Worm (Caenorhabditis elegans) whole organism, late embryonic: Measurements from ENCODE around the gene H35N09.2.

ENCODE experiments used
- C38D4.7 ChIP-seq: fragments of 200-800 bp; sonication (Bioruptor generic); optimal IDR thresholded peaks from 2 replicates; lab custom pipeline; 2018; ENCODE audit warnings: mild to moderate bottlenecking, missing genetic modification characterization, moderate library complexity, missing compliant biosample characterization
- K02D7.2 ChIP-seq: sonication (generic microtip); optimal IDR thresholded peaks from 2 replicates; lab custom pipeline; 2017; ENCODE audit warnings: mild to moderate bottlenecking, missing genetic modification characterization, missing compliant biosample characterization
- K09A11.1 ChIP-seq: sonication (generic microtip); optimal IDR thresholded peaks from 2 replicates; lab custom pipeline; 2017; ENCODE audit warnings: antibody characterized with exemption, mild to moderate bottlenecking, missing genetic modification characterization, missing compliant biosample characterization; ENCODE audit not compliant: insufficient read depth
- ahr-1 ChIP-seq: sonication (generic microtip); optimal IDR thresholded peaks from 2 replicates; lab custom pipeline; 2016; ENCODE audit warnings: missing genetic modification characterization, missing compliant biosample characterization
- ama-1 ChIP-seq: fragments of 150-350 bp; optimal IDR thresholded peaks from 2 replicates; lab custom pipeline; 2014
- ceh-22 ChIP-seq: sonication (generic microtip); optimal IDR thresholded peaks from 2 replicates; lab custom pipeline; 2017; ENCODE audit warnings: missing biosample characterization, missing genetic modification characterization
- ceh-30 ChIP-seq: fragments of 150-350 bp; optimal IDR thresholded peaks from 2 replicates; lab custom pipeline; 2014; ENCODE audit warnings: missing biosample characterization, missing genetic modification characterization
- ceh-31 ChIP-seq: sonication (generic microtip); optimal IDR thresholded peaks from 2 replicates; lab custom pipeline; 2016; ENCODE audit warnings: missing genetic modification characterization, missing compliant biosample characterization
- ceh-34 ChIP-seq: sonication (generic microtip); optimal IDR thresholded peaks from 2 replicates; lab custom pipeline; 2016; ENCODE audit warnings: mild to moderate bottlenecking, missing genetic modification characterization, missing compliant biosample characterization
- ceh-45 ChIP-seq: fragments of 200-800 bp; sonication (Bioruptor generic); IDR thresholded peaks from 2 replicates; pipeline ENCODE4 v1.3.6; 2022; ENCODE audit warnings: missing genetic modification reagents, missing genetic modification characterization, missing compliant biosample characterization
- ceh-48 ChIP-seq: sonication (generic microtip); optimal IDR thresholded peaks from 2 replicates; lab custom pipeline; 2016; ENCODE audit warnings: missing genetic modification characterization, inconsistent platforms, missing compliant biosample characterization
- ceh-9 ChIP-seq: sonication (generic microtip); optimal IDR thresholded peaks from 2 replicates; lab custom pipeline; 2016; ENCODE audit warnings: mild to moderate bottlenecking, missing genetic modification characterization, inconsistent platforms, missing compliant biosample characterization
- che-1 ChIP-seq: sonication (generic microtip); optimal IDR thresholded peaks from 2 replicates; lab custom pipeline; 2016; ENCODE audit warnings: mild to moderate bottlenecking, missing genetic modification characterization, missing compliant biosample characterization
- elt-2 ChIP-seq: sonication (generic microtip); optimal IDR thresholded peaks from 2 replicates; lab custom pipeline; 2016; ENCODE audit warnings: missing genetic modification reagents, missing genetic modification characterization, missing compliant biosample characterization
- elt-4 ChIP-seq: sonication (generic microtip); optimal IDR thresholded peaks from 2 replicates; lab custom pipeline; 2016; ENCODE audit warnings: missing genetic modification characterization, missing compliant biosample characterization
- ets-4 ChIP-seq: sonication (generic microtip); optimal IDR thresholded peaks from 2 replicates; lab custom pipeline; 2016; ENCODE audit warnings: missing genetic modification characterization, missing compliant biosample characterization
- eyg-1 ChIP-seq: sonication (generic microtip); optimal IDR thresholded peaks from 2 replicates; lab custom pipeline; 2016; ENCODE audit warnings: missing genotype, missing genetic modification characterization, missing compliant biosample characterization
- fax-1 ChIP-seq: sonication (generic microtip); optimal IDR thresholded peaks from 2 replicates; lab custom pipeline; 2016; ENCODE audit warnings: missing genotype, missing genetic modification characterization, missing compliant biosample characterization
- fkh-10 ChIP-seq: fragments of 150-350 bp; optimal IDR thresholded peaks from 2 replicates; lab custom pipeline; 2014; ENCODE audit warnings: missing biosample characterization, missing genetic modification reagents, missing genetic modification characterization
- fkh-6 ChIP-seq: sonication (generic microtip); optimal IDR thresholded peaks from 2 replicates; lab custom pipeline; 2016; ENCODE audit warnings: missing genetic modification characterization, missing compliant biosample characterization
- gmeb-2 ChIP-seq: sonication (generic microtip); optimal IDR thresholded peaks from 2 replicates; lab custom pipeline; 2016; ENCODE audit warnings: missing genetic modification characterization, inconsistent platforms, missing compliant biosample characterization
- hlh-13 ChIP-seq: fragments of 200-800 bp; sonication (Bioruptor generic); optimal IDR thresholded peaks from 2 replicates; lab custom pipeline; 2018; ENCODE audit warnings: mild to moderate bottlenecking, missing genetic modification characterization, missing compliant biosample characterization
- hlh-30 ChIP-seq: sonication (generic microtip); optimal IDR thresholded peaks from 2 replicates; lab custom pipeline; 2017; ENCODE audit warnings: antibody characterized with exemption, missing genetic modification characterization, missing compliant biosample characterization; ENCODE audit not compliant: insufficient read depth
- hlh-8 ChIP-seq: sonication (generic microtip); optimal IDR thresholded peaks from 2 replicates; lab custom pipeline; 2016; ENCODE audit warnings: missing genotype, missing genetic modification characterization, missing compliant biosample characterization
- madf-2 ChIP-seq: sonication (generic microtip); optimal IDR thresholded peaks from 2 replicates; lab custom pipeline; 2017; ENCODE audit warnings: missing genetic modification characterization, missing compliant biosample characterization
- mec-3 ChIP-seq: sonication (generic microtip); optimal IDR thresholded peaks from 2 replicates; lab custom pipeline; 2016; ENCODE audit warnings: borderline replicate concordance, missing genetic modification characterization, missing compliant biosample characterization
- nfya-1 ChIP-seq: sonication (generic microtip); optimal IDR thresholded peaks from 2 replicates; lab custom pipeline; 2017; ENCODE audit warnings: missing genetic modification characterization, mild to moderate bottlenecking, missing compliant biosample characterization, antibody characterized with exemption, moderate library complexity
- nhr-11 ChIP-seq: fragments of 150-350 bp; optimal IDR thresholded peaks from 2 replicates; lab custom pipeline; 2014; ENCODE audit warnings: missing biosample characterization, missing genetic modification characterization
- npax-4 ChIP-seq: sonication (generic microtip); optimal IDR thresholded peaks from 2 replicates; lab custom pipeline; 2016; ENCODE audit warnings: missing genetic modification characterization, missing compliant biosample characterization
- odd-2 ChIP-seq: sonication (generic microtip); optimal IDR thresholded peaks from 2 replicates; lab custom pipeline; 2017; ENCODE audit warnings: antibody characterized with exemption, mild to moderate bottlenecking, missing genetic modification characterization, missing compliant biosample characterization
- pat-9 ChIP-seq: fragments of 200-800 bp; sonication (Bioruptor generic); optimal IDR thresholded peaks from 2 replicates; lab custom pipeline; 2018; ENCODE audit warnings: mild to moderate bottlenecking, missing genetic modification characterization, moderate library complexity, missing compliant biosample characterization
- pax-1 ChIP-seq: fragments of 150-350 bp; optimal IDR thresholded peaks from 2 replicates; lab custom pipeline; 2014; ENCODE audit warnings: missing biosample characterization, missing genetic modification characterization
- pha-4 ChIP-seq: fragments of 150-350 bp; optimal IDR thresholded peaks from 2 replicates; lab custom pipeline; 2018; ENCODE audit warnings: missing biosample characterization, missing genetic modification reagents, missing genetic modification characterization
- ref-2 ChIP-seq: sonication (generic microtip); optimal IDR thresholded peaks from 2 replicates; lab custom pipeline; 2016; ENCODE audit warnings: missing genetic modification characterization, missing compliant biosample characterization
- rnt-1 ChIP-seq: sonication (generic microtip); optimal IDR thresholded peaks from 2 replicates; lab custom pipeline; 2016; ENCODE audit warnings: missing genetic modification characterization, missing compliant biosample characterization
- sdc-2 ChIP-seq: sonication (generic microtip); optimal IDR thresholded peaks from 2 replicates; lab custom pipeline; 2016; ENCODE audit warnings: missing genotype, missing genetic modification characterization, missing compliant biosample characterization
- sox-2 ChIP-seq: fragments of 200-800 bp; sonication (Bioruptor generic); IDR thresholded peaks from 2 replicates; pipeline ENCODE4 v1.3.6; 2022; ENCODE audit warnings: missing genetic modification reagents, missing genetic modification characterization, missing compliant biosample characterization
- sox-4 ChIP-seq: sonication (generic microtip); optimal IDR thresholded peaks from 2 replicates; lab custom pipeline; 2017; ENCODE audit warnings: mild to moderate bottlenecking, missing genetic modification characterization, inconsistent platforms, missing compliant biosample characterization
- syd-9 ChIP-seq: sonication (generic microtip); optimal IDR thresholded peaks from 2 replicates; lab custom pipeline; 2016; ENCODE audit warnings: mild to moderate bottlenecking, missing genetic modification characterization, moderate library complexity, missing compliant biosample characterization
- tbx-2 ChIP-seq: sonication (generic microtip); optimal IDR thresholded peaks from 2 replicates; lab custom pipeline; 2016; ENCODE audit warnings: missing genetic modification characterization, missing compliant biosample characterization
- tbx-7 ChIP-seq: sonication (generic microtip); optimal IDR thresholded peaks from 2 replicates; lab custom pipeline; 2016; ENCODE audit warnings: missing genotype, missing genetic modification characterization, missing compliant biosample characterization
- unc-42 ChIP-seq: sonication (generic microtip); optimal IDR thresholded peaks from 2 replicates; lab custom pipeline; 2016; ENCODE audit warnings: missing genotype, missing genetic modification characterization, missing compliant biosample characterization
- unc-55 ChIP-seq: sonication (generic microtip); optimal IDR thresholded peaks from 2 replicates; lab custom pipeline; 2017; ENCODE audit warnings: missing biosample characterization, missing genetic modification reagents, missing genetic modification characterization
- unc-86 ChIP-seq: sonication (generic microtip); optimal IDR thresholded peaks from 2 replicates; lab custom pipeline; 2016; ENCODE audit warnings: missing genetic modification characterization, missing compliant biosample characterization
- ztf-16 ChIP-seq: sonication (generic microtip); optimal IDR thresholded peaks from 2 replicates; lab custom pipeline; 2017; ENCODE audit warnings: missing genetic modification characterization, missing compliant biosample characterization

Gene H35N09.2

ce11 chrX:8605005-8605404 is at the start of gene H35N09.2, which contains the start of gene H35N09.1:
H35N09.2 (minus strand) TSS chrX:8605058.
H35N09.1 (plus strand) TSS chrX:8605339.
- TF ChIP-seq syd-9 (tag; lab: Kevin White, UChicago) (no peak), ref-2 (tag; lab: Kevin White, UChicago) (no peak), tbx-2 (tag; lab: Kevin White, UChicago) (peak; percentile 4), npax-4 (tag; lab: Kevin White, UChicago) (no peak), ceh-22 (no peak), nfya-1 (tag; lab: Kevin White, UChicago) (peak; percentile 55), ceh-34 (tag; lab: Kevin White, UChicago) (peak; percentile 0), ceh-48 (tag; lab: Kevin White, UChicago) (no peak)

- TF ChIP-seq elt-2 (peak; percentile 0), odd-2 (tag; lab: Kevin White, UChicago) (no peak), C38D4.7 (GFP tag; lab: Kevin White, UChicago) (peak; percentile 18), ama-1 (no peak), eyg-1 (tag; lab: Kevin White, UChicago) (no peak), che-1 (tag; lab: Kevin White, UChicago) (peak; percentile 31), tbx-7 (no peak), rnt-1 (tag; lab: Kevin White, UChicago) (no peak), unc-86 (tag; lab: Kevin White, UChicago) (no peak), ahr-1 (tag; lab: Kevin White, UChicago) (no peak), unc-55 (GFP tag; lab: Kevin White, UChicago) (no peak), pha-4 (tag; lab: Kevin White, UChicago) (no peak), gmeb-2 (no peak), pax-1 (tag; lab: Kevin White, UChicago) (no peak), nhr-11 (tag; lab: Kevin White, UChicago) (no peak), fax-1 (no peak)
Observed at ce11 chrX:8650535-8650934, 45.7 kb upstream of the H35N09.2 start.

- TF ChIP-seq K09A11.1 (tag; lab: Kevin White, UChicago) (no peak), ahr-1 (tag; lab: Kevin White, UChicago) (no peak), fkh-6 (tag; lab: Kevin White, UChicago) (no peak), sox-4 (tag; lab: Kevin White, UChicago) (no peak), sdc-2 (tag; lab: Kevin White, UChicago) (no peak), ets-4 (no peak), unc-42 (tag; lab: Kevin White, UChicago) (peak; percentile 90), ceh-31 (tag; lab: Kevin White, UChicago) (peak; percentile 20), hlh-13 (GFP tag; lab: Kevin White, UChicago) (no peak)
- TF ChIP-seq, all 69 proteins: peak for 2
Observed at ce11 chrX:8648582-8648981, 43.7 kb upstream of the H35N09.2 start.

- TF ChIP-seq elt-4 (no peak), sdc-2 (tag; lab: Kevin White, UChicago) (no peak)
Observed at ce11 chrX:8646997-8647396, 42.1 kb upstream of the H35N09.2 start, which contains the start of gene F12D9.2. F12D9.2 (minus strand) TSS chrX:8647097.

ce11 chrX:8646287-8646686 is 41.4 kb upstream of the H35N09.2 start:
- TF ChIP-seq mec-3 (no peak), rnt-1 (tag; lab: Kevin White, UChicago) (peak; percentile 21), ztf-16 (tag; lab: Kevin White, UChicago) (peak; percentile 66), ceh-45 (GFP tag; lab: Robert Waterston, UW) (no peak), fkh-6 (tag; lab: Kevin White, UChicago) (peak; percentile 13), unc-55 (GFP tag; lab: Kevin White, UChicago) (no peak), syd-9 (tag; lab: Kevin White, UChicago) (peak; percentile 37), K02D7.2 (tag; lab: Kevin White, UChicago) (peak; percentile 56), ceh-31 (tag; lab: Kevin White, UChicago) (no peak), pat-9 (tag; lab: Kevin White, UChicago) (peak; percentile 59), fkh-10 (GFP tag; lab: Kevin White, UChicago) (no peak), nhr-11 (tag; lab: Kevin White, UChicago) (no peak), madf-2 (peak; percentile 24), K09A11.1 (tag; lab: Kevin White, UChicago) (peak; percentile 25), hlh-8 (tag; lab: Kevin White, UChicago) (no peak), C38D4.7 (GFP tag; lab: Kevin White, UChicago) (peak; percentile 64), npax-4 (tag; lab: Kevin White, UChicago) (peak; percentile 46), ceh-30 (tag; lab: Kevin White, UChicago) (no peak), sox-2 (GFP tag; lab: Robert Waterston, UW) (peak; percentile 66), ceh-9 (tag; lab: Kevin White, UChicago) (no peak), sdc-2 (tag; lab: Kevin White, UChicago) (peak; percentile 76), tbx-7 (no peak), hlh-30 (tag; lab: Kevin White, UChicago) (peak; percentile 1)
